Fruit fly (Drosophila melanogaster) whole organism, embryonic: ENCODE results near the gene sesB.

ENCODE experiments used
- CG10267 ChIP-seq: fragments of 200-800 bp; sonication (Bioruptor generic); optimal IDR thresholded peaks from 2 replicates; lab custom pipeline; 2018; ENCODE audit warnings: missing biosample characterization, mild to moderate bottlenecking, missing genetic modification characterization, moderate library complexity
- CG10274 ChIP-seq: fragments of 200-800 bp; sonication (Bioruptor generic); optimal IDR thresholded peaks from 3 replicates; lab custom pipeline; 2017; ENCODE audit warnings: missing biosample characterization, mild to moderate bottlenecking, missing genetic modification characterization
- CG11504 ChIP-seq: fragments of 200-800 bp; sonication (Bioruptor generic); optimal IDR thresholded peaks from 3 replicates; lab custom pipeline; 2019; ENCODE audit warnings: missing biosample characterization, mild to moderate bottlenecking, missing genetic modification characterization, moderate library complexity
- CG12769 ChIP-seq: fragments of 200-800 bp; sonication (Bioruptor generic); optimal IDR thresholded peaks from 2 replicates; lab custom pipeline; 2019; ENCODE audit warnings: missing biosample characterization, mild to moderate bottlenecking, missing genetic modification characterization, moderate library complexity
- CG13287 ChIP-seq: fragments of 200-800 bp; sonication (Bioruptor generic); IDR thresholded peaks from 2 replicates; pipeline ENCODE4 v1.3.6; 2022; ENCODE audit warnings: missing biosample characterization, missing genetic modification characterization; ENCODE audit not compliant: partially characterized antibody
- CG13894 ChIP-seq: fragments of 200-800 bp; sonication (Bioruptor generic); optimal IDR thresholded peaks from 3 replicates; lab custom pipeline; 2018; ENCODE audit warnings: missing biosample characterization, mild to moderate bottlenecking, missing genetic modification characterization, moderate library complexity
- CG15479 ChIP-seq: fragments of 200-800 bp; sonication (Bioruptor generic); optimal IDR thresholded peaks from 3 replicates; lab custom pipeline; 2019; ENCODE audit warnings: missing biosample characterization, mild to moderate bottlenecking, missing genetic modification characterization, moderate library complexity
- CG15514 ChIP-seq: fragments of 200-800 bp; sonication (Bioruptor generic); optimal IDR thresholded peaks from 3 replicates; lab custom pipeline; 2017; ENCODE audit warnings: missing biosample characterization, missing genetic modification characterization, mild to moderate bottlenecking, moderate library complexity, missing genetic modification reagents
- CG2116 ChIP-seq: fragments of 200-800 bp; sonication (Bioruptor generic); optimal IDR thresholded peaks from 3 replicates; lab custom pipeline; 2018; ENCODE audit warnings: missing biosample characterization, mild to moderate bottlenecking, missing genetic modification characterization
- CG3163 ChIP-seq: fragments of 200-800 bp; sonication (Bioruptor generic); optimal IDR thresholded peaks from 3 replicates; lab custom pipeline; 2016; ENCODE audit warnings: missing biosample characterization, missing genetic modification characterization
- CG5180 ChIP-seq: fragments of 200-800 bp; sonication (Bioruptor generic); optimal IDR thresholded peaks from 3 replicates; lab custom pipeline; 2017; ENCODE audit warnings: missing biosample characterization, missing genetic modification characterization, mild to moderate bottlenecking, moderate library complexity, missing genetic modification reagents
- CG6791 ChIP-seq: fragments of 200-800 bp; sonication (Bioruptor generic); IDR thresholded peaks from 3 replicates; pipeline ENCODE4 v1.3.6; 2022; ENCODE audit warnings: missing biosample characterization, missing genetic modification characterization; ENCODE audit not compliant: partially characterized antibody
- CG7963 ChIP-seq: fragments of 200-800 bp; sonication (Bioruptor generic); IDR thresholded peaks from 3 replicates; pipeline ENCODE4 v1.3.6; 2022; ENCODE audit warnings: missing biosample characterization, missing genetic modification characterization; ENCODE audit not compliant: partially characterized antibody
- CG8290 ChIP-seq, 3 experiments: fragments of 200-800 bp; sonication (Bioruptor generic); optimal IDR thresholded peaks; 2 replicates each; lab custom pipeline; 2016 to 2019; ENCODE audit warnings: missing biosample characterization in 3 of 3, missing genetic modification characterization in 3 of 3, mild to moderate bottlenecking in 2 of 3, moderate library complexity in 1 of 3
- Drgx ChIP-seq: fragments of 200-800 bp; sonication (Bioruptor generic); IDR thresholded peaks from 2 replicates; pipeline ENCODE4 v1.3.6; 2022; ENCODE audit warnings: missing biosample characterization, missing genetic modification characterization
- Fer1 ChIP-seq: fragments of 200-800 bp; sonication (Bioruptor generic); optimal IDR thresholded peaks from 2 replicates; lab custom pipeline; 2017; ENCODE audit warnings: missing biosample characterization, mild to moderate bottlenecking, missing genetic modification characterization
- HHEX ChIP-seq: fragments of 200-800 bp; sonication (Bioruptor generic); optimal IDR thresholded peaks from 3 replicates; lab custom pipeline; 2017; ENCODE audit warnings: missing biosample characterization, mild to moderate bottlenecking, missing genetic modification characterization, missing genetic modification reagents
- Hey ChIP-seq: fragments of 200-800 bp; sonication (Bioruptor generic); optimal IDR thresholded peaks from 3 replicates; lab custom pipeline; 2018; ENCODE audit warnings: missing biosample characterization, mild to moderate bottlenecking, missing genetic modification characterization
- HmgZ ChIP-seq: fragments of 200-800 bp; sonication (Bioruptor generic); optimal IDR thresholded peaks from 2 replicates; lab custom pipeline; 2018; ENCODE audit warnings: missing biosample characterization, mild to moderate bottlenecking, missing genetic modification characterization
- MBD-R2 ChIP-seq: fragments of 200-800 bp; sonication (Bioruptor generic); IDR thresholded peaks from 2 replicates; pipeline ENCODE4 v1.3.6; 2022; ENCODE audit warnings: missing biosample characterization, missing genetic modification characterization
- Max ChIP-seq: fragments of 200-800 bp; sonication (Bioruptor generic); optimal IDR thresholded peaks from 2 replicates; lab custom pipeline; 2016; ENCODE audit warnings: missing biosample characterization, mild to moderate bottlenecking, missing genetic modification characterization
- Med ChIP-seq: fragments of 200-800 bp; sonication (Bioruptor generic); peaks from one replicate; lab custom pipeline; 2016; ENCODE audit warnings: missing biosample characterization, missing genetic modification characterization, mild to moderate bottlenecking, inconsistent platforms, moderate library complexity
- Trl ChIP-seq, 3 experiments: fragments of >200 bp in 2 of 3; fragments of 200-800 bp in 1 of 3; sonication (Bioruptor generic) in 1 of 3; optimal IDR thresholded peaks; 2 replicates in 1 of 3; 3 replicates in 2 of 3; lab custom pipeline; 2016 to 2017; ENCODE audit warnings: missing biosample characterization in 1 of 3, missing genetic modification characterization in 1 of 3
- YL-1 ChIP-seq: fragments of 200-800 bp; sonication (Bioruptor generic); optimal IDR thresholded peaks from 3 replicates; lab custom pipeline; 2017; ENCODE audit warnings: missing biosample characterization, mild to moderate bottlenecking, missing genetic modification characterization
- bbx ChIP-seq: fragments of 200-800 bp; sonication (Bioruptor generic); IDR thresholded peaks from 2 replicates; pipeline ENCODE4 v1.3.6; 2022; ENCODE audit warnings: missing biosample characterization, missing genetic modification characterization; ENCODE audit not compliant: partially characterized antibody
- ci ChIP-seq: fragments of 200-800 bp; sonication (Bioruptor generic); IDR thresholded peaks from 3 replicates; pipeline ENCODE4 v1.3.6; 2022; ENCODE audit warnings: missing biosample characterization, missing genetic modification characterization
- crp ChIP-seq, 2 experiments: fragments of 200-800 bp; sonication (Bioruptor generic); optimal IDR thresholded peaks; 2 replicates in 1 of 2; 3 replicates in 1 of 2; lab custom pipeline; 2017; ENCODE audit warnings: missing biosample characterization in 2 of 2, missing genetic modification characterization in 2 of 2, mild to moderate bottlenecking in 1 of 2, moderate library complexity in 1 of 2
- ems ChIP-seq: fragments of 200-800 bp; sonication (Bioruptor generic); optimal IDR thresholded peaks from 3 replicates; lab custom pipeline; 2016; ENCODE audit warnings: missing biosample characterization, missing genetic modification characterization
- ewg ChIP-seq: fragments of 200-800 bp; sonication (Bioruptor generic); optimal IDR thresholded peaks from 3 replicates; lab custom pipeline; 2017; ENCODE audit warnings: mild to moderate bottlenecking, missing biosample characterization, missing genetic modification reagents, missing genetic modification characterization
- gem ChIP-seq: fragments of 200-800 bp; sonication (Bioruptor generic); optimal IDR thresholded peaks from 2 replicates; lab custom pipeline; 2019; ENCODE audit warnings: missing biosample characterization, mild to moderate bottlenecking, missing genetic modification characterization, moderate library complexity
- lab ChIP-seq: fragments of 200-800 bp; sonication (Bioruptor generic); optimal IDR thresholded peaks from 3 replicates; lab custom pipeline; 2017; ENCODE audit warnings: missing biosample characterization, missing genetic modification characterization, mild to moderate bottlenecking, moderate library complexity, missing genetic modification reagents
- nerfin-2 ChIP-seq: fragments of 200-800 bp; sonication (Bioruptor generic); IDR thresholded peaks from 2 replicates; pipeline ENCODE4 v1.3.6; 2022; ENCODE audit warnings: missing biosample characterization, missing genetic modification characterization; ENCODE audit not compliant: partially characterized antibody
- pb ChIP-seq: fragments of 200-800 bp; sonication (Bioruptor generic); optimal IDR thresholded peaks from 3 replicates; lab custom pipeline; 2016; ENCODE audit warnings: missing biosample characterization, missing genetic modification characterization
- psq ChIP-seq: fragments of 200-800 bp; sonication (Bioruptor generic); optimal IDR thresholded peaks from 2 replicates; lab custom pipeline; 2017; ENCODE audit warnings: missing biosample characterization, missing genetic modification characterization
- rib ChIP-seq: fragments of 200-800 bp; sonication (Bioruptor generic); IDR thresholded peaks from 2 replicates; pipeline ENCODE4 v1.3.6; 2022; ENCODE audit warnings: missing biosample characterization, missing genetic modification characterization
- row ChIP-seq: fragments of 200-800 bp; sonication (Bioruptor generic); IDR thresholded peaks from 3 replicates; pipeline ENCODE4 v1.3.6; 2022; ENCODE audit warnings: missing biosample characterization, missing genetic modification characterization
- sens ChIP-seq: fragments of 200-800 bp; sonication (Bioruptor generic); peaks from one replicate; lab custom pipeline; 2016; ENCODE audit warnings: missing biosample characterization, missing genetic modification characterization
- seq ChIP-seq: fragments of 200-800 bp; sonication (Bioruptor generic); IDR thresholded peaks from 2 replicates; pipeline ENCODE4 v1.3.6; 2022; ENCODE audit warnings: missing biosample characterization, missing genetic modification characterization
- slou ChIP-seq: fragments of 200-800 bp; sonication (Bioruptor generic); optimal IDR thresholded peaks from 3 replicates; lab custom pipeline; 2016; ENCODE audit warnings: missing biosample characterization, missing genetic modification characterization
- sob ChIP-seq: fragments of 200-800 bp; sonication (Bioruptor generic); IDR thresholded peaks from 2 replicates; pipeline ENCODE4 v1.3.6; 2022; ENCODE audit warnings: missing biosample characterization, missing genetic modification characterization
- sqz ChIP-seq: fragments of 200-800 bp; sonication (Bioruptor generic); optimal IDR thresholded peaks from 3 replicates; lab custom pipeline; 2018; ENCODE audit warnings: missing biosample characterization, mild to moderate bottlenecking, missing genetic modification characterization
- tna ChIP-seq: fragments of 200-800 bp; sonication (Bioruptor generic); IDR thresholded peaks from 2 replicates; pipeline ENCODE4 v1.3.6; 2022; ENCODE audit warnings: missing biosample characterization, missing genetic modification characterization; ENCODE audit not compliant: partially characterized antibody
- trem ChIP-seq: fragments of 200-800 bp; optimal IDR thresholded peaks from 3 replicates; lab custom pipeline; 2019; ENCODE audit warnings: missing biosample characterization, mild to moderate bottlenecking, missing genetic modification characterization, moderate library complexity
- vvl ChIP-seq: fragments of 200-800 bp; sonication (Bioruptor generic); IDR thresholded peaks from 2 replicates; pipeline ENCODE4 v1.3.6; 2022; ENCODE audit warnings: missing biosample characterization, missing genetic modification characterization
- wek ChIP-seq: fragments of 200-800 bp; sonication (Bioruptor generic); optimal IDR thresholded peaks from 3 replicates; lab custom pipeline; 2018; ENCODE audit warnings: missing biosample characterization, mild to moderate bottlenecking, missing genetic modification characterization, moderate library complexity
- zen ChIP-seq: fragments of 200-800 bp; sonication (Bioruptor generic); optimal IDR thresholded peaks from 3 replicates; lab custom pipeline; 2018; ENCODE audit warnings: missing biosample characterization, mild to moderate bottlenecking, missing genetic modification characterization, moderate library complexity

The sesB gene

DNA sequence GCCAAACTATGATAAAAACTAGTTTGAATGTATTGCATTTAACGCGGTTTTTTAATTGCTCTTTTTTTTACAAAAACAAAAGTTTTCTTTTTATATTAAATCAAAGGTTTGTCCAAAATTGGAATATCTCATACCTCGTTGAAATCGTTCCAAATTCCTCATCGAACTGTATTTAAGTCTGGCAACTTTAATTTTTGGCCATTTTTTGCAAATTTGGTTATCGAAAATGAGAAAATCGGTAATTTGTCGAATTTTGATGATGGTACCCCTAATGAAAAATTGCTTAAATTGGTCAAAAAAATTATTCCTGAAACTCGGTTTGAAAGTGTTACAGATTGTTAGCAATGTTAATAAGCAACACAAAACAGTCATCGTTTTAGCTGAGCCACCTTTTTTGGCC, 594 bp upstream of the sesB start:
- TF ChIP-seq Drgx (no peak), wek (GFP tag; lab: Kevin White, UChicago) (peak; percentile 76), tna (GFP tag; lab: Robert Waterston, UW) (0 out of 2 replicates have a peak, but pooled peaks have one; percentile 10), MBD-R2 (GFP tag; lab: Robert Waterston, UW) (0 out of 2 replicates have a peak, but pooled peaks have one; percentile 17), bbx (GFP tag; lab: Robert Waterston, UW) (peak; percentile 55; the same call in 1 of the 2 replicates), nerfin-2 (peak; percentile 9; the same call in 1 of the 2 replicates), CG8290 (GFP tag; optimal IDR thresholded peaks at IDR 0.05; lab: Kevin White, UChicago) (no peak), CG8290 (tag; optimal IDR thresholded peaks at IDR 0.05; lab: Kevin White, UChicago) (peak in 1 of 2 experiments; percentile 28), pb (GFP tag; lab: Kevin White, UChicago) (no peak), gem (peak; percentile 30), CG6791 (GFP tag; lab: Robert Waterston, UW) (0 out of 3 replicates have a peak, but pooled peaks have one; percentile 20), sens (GFP tag; lab: Kevin White, UChicago) (peak; percentile 81), slou (no peak)

DNA sequence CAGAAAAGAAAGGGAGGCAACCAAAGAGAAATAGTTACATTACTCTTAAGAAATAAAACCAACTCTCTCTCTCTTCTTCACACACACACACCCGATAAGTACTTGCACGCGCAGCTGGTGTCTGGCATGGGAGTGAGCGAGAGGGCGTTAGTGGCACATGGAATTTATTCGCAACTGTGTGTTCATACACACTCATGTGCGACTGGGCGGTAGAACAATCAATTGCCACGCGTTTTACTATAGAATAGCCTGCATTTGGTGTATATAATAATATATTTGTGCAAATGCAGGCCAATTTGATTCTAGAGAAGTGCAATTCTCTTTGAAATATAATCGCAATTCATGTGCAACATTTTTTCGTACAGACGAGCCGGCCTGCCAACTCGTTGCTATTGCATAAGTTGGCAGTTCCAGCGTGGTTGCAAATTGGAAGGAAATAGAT, 817 bp downstream of the sesB start:
- TF ChIP-seq HmgZ (tag; lab: Kevin White, UChicago): peak; percentile 22
- peak; percentile 19 for TF ChIP-seq CG2116 (GFP tag; lab: Kevin White, UChicago)
- no peak for TF ChIP-seq sqz (GFP tag; lab: Kevin White, UChicago)
- peak; percentile 22 for TF ChIP-seq zen (tag; lab: Kevin White, UChicago)
- TF ChIP-seq HHEX (GFP tag; lab: Kevin White, UChicago): peak; percentile 27
- TF ChIP-seq rib (GFP tag; lab: Robert Waterston, UW): peak; percentile 69
- peak; percentile 64 for TF ChIP-seq sens (GFP tag; lab: Kevin White, UChicago)
- TF ChIP-seq CG8290 (GFP tag; optimal IDR thresholded peaks at IDR 0.05; lab: Kevin White, UChicago): no peak
- TF ChIP-seq CG8290 (tag; optimal IDR thresholded peaks at IDR 0.05; lab: Kevin White, UChicago): peak in 1 of 2 experiments; percentile 37
- no peak for TF ChIP-seq CG10274 (GFP tag; lab: Kevin White, UChicago)
- TF ChIP-seq Hey: peak; percentile 52
- TF ChIP-seq CG12769 (tag; lab: Kevin White, UChicago): peak; percentile 11
- peak; percentile 17 for TF ChIP-seq ewg (GFP tag; lab: Kevin White, UChicago)
- TF ChIP-seq Max: peak; percentile 76
- no peak for TF ChIP-seq CG10267 (tag; lab: Kevin White, UChicago)
- peak in 1 of 2 experiments; percentile 14 for TF ChIP-seq crp (GFP tag; optimal IDR thresholded peaks at IDR 0.05; lab: Kevin White, UChicago)
- peak; percentile 64 to 77 for TF ChIP-seq Trl (optimal IDR thresholded peaks at IDR 0.05; lab: Kevin White, UChicago)
- TF ChIP-seq Trl (GFP tag; optimal IDR thresholded peaks at IDR 0.05; lab: Kevin White, UChicago): no peak
- peak; percentile 8 for TF ChIP-seq psq (GFP tag; lab: Kevin White, UChicago)
- peak; percentile 12 for TF ChIP-seq CG11504
- TF ChIP-seq row (GFP tag; lab: Robert Waterston, UW): 0 out of 3 replicates have a peak, but pooled peaks have one; percentile 32
- peak; percentile 41 for TF ChIP-seq CG13894 (tag; lab: Kevin White, UChicago)
- peak; percentile 15 for TF ChIP-seq lab (GFP tag; lab: Kevin White, UChicago)
- TF ChIP-seq trem (tag; lab: Kevin White, UChicago): peak; percentile 99
- peak; percentile 12 for TF ChIP-seq ems (GFP tag; lab: Kevin White, UChicago)
- TF ChIP-seq ci (GFP tag; lab: Robert Waterston, UW): no peak
- 0 out of 2 replicates have a peak, but pooled peaks have one; percentile 15 for TF ChIP-seq vvl (GFP tag; lab: Robert Waterston, UW)
- TF ChIP-seq CG15514: peak; percentile 38
- peak; percentile 55 for TF ChIP-seq Fer1 (GFP tag; lab: Kevin White, UChicago)
- peak; percentile 100 for TF ChIP-seq CG15479 (GFP tag; lab: Kevin White, UChicago)
- no peak for TF ChIP-seq CG7963 (GFP tag; lab: Robert Waterston, UW)
- peak; percentile 56 for TF ChIP-seq CG5180 (GFP tag; lab: Kevin White, UChicago)
- peak; percentile 22; the same call in 1 of the 2 replicates for TF ChIP-seq sob (GFP tag; lab: Robert Waterston, UW)
- TF ChIP-seq seq (GFP tag; lab: Robert Waterston, UW): 0 out of 2 replicates have a peak, but pooled peaks have one; percentile 37
- peak; percentile 16; the same call in 1 of the 2 replicates for TF ChIP-seq CG13287 (GFP tag; lab: Robert Waterston, UW)
- TF ChIP-seq CG3163 (GFP tag; lab: Kevin White, UChicago): peak; percentile 94
- TF ChIP-seq YL-1 (GFP tag; lab: Kevin White, UChicago): peak; percentile 25
- peak; percentile 71 for TF ChIP-seq Med (GFP tag; lab: Kevin White, UChicago)
